ENCODE assay signal across 2 fruit fly cellular contexts in the genomic region with DNA sequence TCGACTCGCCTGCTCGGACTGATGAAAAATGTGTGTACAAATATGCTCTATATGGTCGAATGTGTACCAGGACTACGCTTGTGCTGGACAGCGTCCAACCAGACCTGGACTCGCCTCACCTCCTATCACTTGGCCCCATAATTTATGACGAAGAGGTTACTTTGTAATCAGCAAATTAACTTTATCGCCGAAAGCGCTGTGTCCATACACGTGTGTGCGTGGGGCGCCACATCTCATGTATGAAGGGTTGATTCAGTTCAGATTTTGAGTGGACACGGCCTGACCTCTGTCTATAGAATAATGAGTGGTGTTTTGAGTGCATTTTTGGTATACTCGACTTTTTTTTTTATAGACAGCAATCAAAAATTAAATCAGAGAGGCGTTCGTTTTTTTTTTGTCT.
TF ChIP-seq lines count a peak whose summit lies in the region.

No protein-coding gene starts in this region.

- TF ChIP-seq CTCF in whole organism, embryonic (GFP tag; optimal IDR thresholded peaks at IDR 0.05; lab: Kevin White, UChicago), result no peak

TF ChIP-seq in whole organism, embryonic, 481 proteins besides CTCF, POLR2A, EP300 and RAD21:
- no peak for TF ChIP-seq corto (GFP tag; optimal IDR thresholded peaks at IDR 0.05; lab: Kevin White, UChicago)
- peak; percentile 78 for TF ChIP-seq Ets65A (GFP tag; lab: Kevin White, UChicago)

TF ChIP-seq in whole organism, prepupa, 60 proteins besides CTCF, POLR2A, EP300 and RAD21:
- no peak for TF ChIP-seq CG6854 (GFP tag; optimal IDR thresholded peaks at IDR 0.05; lab: Kevin White, UChicago)
- no peak for TF ChIP-seq CG16779 (tag; optimal IDR thresholded peaks at IDR 0.05; lab: Kevin White, UChicago)
- TF ChIP-seq CG11294 (GFP tag; IDR thresholded peaks at IDR 0.05; lab: Robert Waterston, UW), result no peak
- peak; percentile 88 for TF ChIP-seq svp (GFP tag; lab: Kevin White, UChicago)
- TF ChIP-seq ss (GFP tag; optimal IDR thresholded peaks at IDR 0.05; lab: Kevin White, UChicago), result no peak
- no peak for TF ChIP-seq CG11762 (GFP tag; optimal IDR thresholded peaks at IDR 0.05; lab: Kevin White, UChicago; ENCODE audit: insufficient read depth)
